Fruit fly (Drosophila melanogaster) whole organism, prepupa: Measurements from ENCODE around the gene CG1440.
A peak's percentile ranks its signal among the peaks of the same experiment; 100 is the strongest.

Experiments
- Blimp-1 ChIP-seq: fragments of 200-800 bp; sonication (Bioruptor generic); optimal IDR thresholded peaks from 3 replicates; lab custom pipeline; 2017; ENCODE audit warnings: missing biosample characterization, missing genetic modification characterization, mild to moderate bottlenecking, moderate library complexity, missing genetic modification reagents
- CG10669 ChIP-seq: fragments of 200-800 bp; sonication (Bioruptor generic); optimal IDR thresholded peaks from 3 replicates; lab custom pipeline; 2018; ENCODE audit warnings: missing biosample characterization, mild to moderate bottlenecking, missing genetic modification characterization, moderate library complexity
- CG11294 ChIP-seq: fragments of 200-800 bp; sonication (Bioruptor generic); IDR thresholded peaks from 2 replicates; pipeline ENCODE4 v1.3.6; 2022; ENCODE audit warnings: missing biosample characterization, missing genetic modification characterization
- CG11902 ChIP-seq: fragments of 200-800 bp; sonication (Bioruptor generic); optimal IDR thresholded peaks from 3 replicates; lab custom pipeline; 2016; ENCODE audit warnings: missing biosample characterization, missing genetic modification characterization
- CG15336 ChIP-seq: fragments of 200-800 bp; sonication (Bioruptor generic); IDR thresholded peaks from 2 replicates; pipeline ENCODE4 v1.3.6; 2022; ENCODE audit warnings: missing biosample characterization, missing genetic modification characterization
- CG1621 ChIP-seq: fragments of 200-800 bp; sonication (Bioruptor generic); optimal IDR thresholded peaks from 3 replicates; lab custom pipeline; 2018; ENCODE audit warnings: missing biosample characterization, mild to moderate bottlenecking, missing genetic modification characterization
- CG16779 ChIP-seq: fragments of 200-800 bp; sonication (Bioruptor generic); optimal IDR thresholded peaks from 3 replicates; lab custom pipeline; 2017; ENCODE audit warnings: missing biosample characterization, mild to moderate bottlenecking, missing genetic modification characterization
- CG3032 ChIP-seq: fragments of 200-800 bp; optimal IDR thresholded peaks from 2 replicates; lab custom pipeline; 2019; ENCODE audit warnings: missing biosample characterization, mild to moderate bottlenecking, missing genetic modification characterization, moderate library complexity
- CG31627 ChIP-seq: fragments of 200-800 bp; sonication (Bioruptor generic); optimal IDR thresholded peaks from 3 replicates; lab custom pipeline; 2016; ENCODE audit warnings: missing biosample characterization, missing genetic modification characterization
- CG32006 ChIP-seq: fragments of 200-800 bp; sonication (Bioruptor generic); optimal IDR thresholded peaks from 3 replicates; lab custom pipeline; 2017; ENCODE audit warnings: missing biosample characterization, mild to moderate bottlenecking, missing genetic modification characterization
- CG3919 ChIP-seq: fragments of 200-800 bp; sonication (Bioruptor generic); optimal IDR thresholded peaks from 3 replicates; lab custom pipeline; 2016; ENCODE audit warnings: missing biosample characterization, missing genetic modification characterization
- CG4318 ChIP-seq: fragments of 200-800 bp; sonication (Bioruptor generic); optimal IDR thresholded peaks from 3 replicates; lab custom pipeline; 2017; ENCODE audit warnings: missing biosample characterization, mild to moderate bottlenecking, missing genetic modification characterization
- CG6163 ChIP-seq: fragments of 200-800 bp; sonication (Bioruptor generic); IDR thresholded peaks from 3 replicates; pipeline ENCODE4 v1.3.6; 2022; ENCODE audit warnings: missing biosample characterization, missing genetic modification characterization
- CG6276 ChIP-seq: fragments of 200-800 bp; sonication (Bioruptor generic); optimal IDR thresholded peaks from 2 replicates; lab custom pipeline; 2017; ENCODE audit warnings: missing biosample characterization, mild to moderate bottlenecking, missing genetic modification characterization
- CG6792 ChIP-seq: fragments of 200-800 bp; sonication (Bioruptor generic); optimal IDR thresholded peaks from 3 replicates; lab custom pipeline; 2016; ENCODE audit warnings: missing biosample characterization, missing genetic modification characterization
- CG6808 ChIP-seq: fragments of 200-800 bp; sonication (Bioruptor generic); optimal IDR thresholded peaks from 3 replicates; lab custom pipeline; 2017; ENCODE audit warnings: missing biosample characterization, missing genetic modification characterization, mild to moderate bottlenecking, moderate library complexity, missing genetic modification reagents
- CG6854 ChIP-seq: fragments of 200-800 bp; sonication (Bioruptor generic); optimal IDR thresholded peaks from 2 replicates; lab custom pipeline; 2017; ENCODE audit warnings: missing biosample characterization, mild to moderate bottlenecking, missing genetic modification characterization
- CG8119 ChIP-seq: fragments of 200-800 bp; sonication (Bioruptor generic); IDR thresholded peaks from 3 replicates; pipeline ENCODE4 v1.3.6; 2022; ENCODE audit warnings: missing biosample characterization, missing genetic modification characterization
- CG8319 ChIP-seq: fragments of 200-800 bp; sonication (Bioruptor generic); optimal IDR thresholded peaks from 3 replicates; lab custom pipeline; 2016; ENCODE audit warnings: missing biosample characterization, missing genetic modification characterization
- CG8632 ChIP-seq: fragments of 200-800 bp; sonication (Bioruptor generic); optimal IDR thresholded peaks from 3 replicates; lab custom pipeline; 2016; ENCODE audit warnings: missing biosample characterization, missing genetic modification characterization
- Eip75B ChIP-seq: fragments of 200-800 bp; sonication (Bioruptor generic); optimal IDR thresholded peaks from 3 replicates; lab custom pipeline; 2016; ENCODE audit warnings: missing biosample characterization, missing genetic modification characterization
- Eip78C ChIP-seq: fragments of 200-800 bp; sonication (Bioruptor generic); peaks from one replicate; lab custom pipeline; 2016; ENCODE audit warnings: missing biosample characterization, missing genetic modification characterization
- Ets21C ChIP-seq: fragments of 200-800 bp; sonication (Bioruptor generic); optimal IDR thresholded peaks from 3 replicates; lab custom pipeline; 2016; ENCODE audit warnings: missing biosample characterization, missing genetic modification characterization
- Ets96B ChIP-seq: fragments of 200-800 bp; optimal IDR thresholded peaks from 2 replicates; lab custom pipeline; 2019; ENCODE audit warnings: missing biosample characterization, mild to moderate bottlenecking, missing genetic modification characterization, moderate library complexity
- Gug ChIP-seq: fragments of 200-800 bp; sonication (Bioruptor generic); IDR thresholded peaks from 2 replicates; pipeline ENCODE4 v1.3.6; 2022; ENCODE audit warnings: missing biosample characterization, missing genetic modification characterization
- Hr38 ChIP-seq: sonication (Bioruptor generic); optimal IDR thresholded peaks from 2 replicates; lab custom pipeline; 2016; ENCODE audit warnings: missing biosample characterization, missing genetic modification characterization
- Hr39 ChIP-seq: fragments of 200-800 bp; sonication (Bioruptor generic); optimal IDR thresholded peaks from 2 replicates; lab custom pipeline; 2016; ENCODE audit warnings: missing biosample characterization, missing genetic modification characterization
- Hr4 ChIP-seq: fragments of 200-800 bp; sonication (Bioruptor generic); optimal IDR thresholded peaks from 3 replicates; lab custom pipeline; 2016; ENCODE audit warnings: missing biosample characterization, missing genetic modification characterization
- Lpt ChIP-seq: fragments of 200-800 bp; sonication (Bioruptor generic); optimal IDR thresholded peaks from 3 replicates; lab custom pipeline; 2016; ENCODE audit warnings: missing biosample characterization, missing genetic modification characterization
- Met ChIP-seq: fragments of 200-800 bp; sonication (Bioruptor generic); optimal IDR thresholded peaks from 3 replicates; lab custom pipeline; 2016; ENCODE audit warnings: missing biosample characterization, missing genetic modification characterization
- OdsH ChIP-seq: fragments of 200-800 bp; sonication (Bioruptor generic); optimal IDR thresholded peaks from 3 replicates; lab custom pipeline; 2016; ENCODE audit warnings: missing biosample characterization, missing genetic modification characterization
- Sox14 ChIP-seq: fragments of 200-800 bp; sonication (Bioruptor generic); optimal IDR thresholded peaks from 3 replicates; lab custom pipeline; 2016; ENCODE audit warnings: missing biosample characterization, missing genetic modification characterization
- Sox15 ChIP-seq: fragments of 200-800 bp; sonication (Bioruptor generic); optimal IDR thresholded peaks from 3 replicates; lab custom pipeline; 2016; ENCODE audit warnings: missing biosample characterization, missing genetic modification characterization
- achi ChIP-seq: fragments of 200-800 bp; sonication (Bioruptor generic); optimal IDR thresholded peaks from 3 replicates; lab custom pipeline; 2016; ENCODE audit warnings: missing biosample characterization, missing genetic modification characterization
- acj6 ChIP-seq: fragments of 200-800 bp; sonication (Bioruptor generic); optimal IDR thresholded peaks from 3 replicates; lab custom pipeline; 2016; ENCODE audit warnings: missing biosample characterization, missing genetic modification characterization
- dac ChIP-seq: fragments of 200-800 bp; sonication (Bioruptor generic); optimal IDR thresholded peaks from 2 replicates; lab custom pipeline; 2017; ENCODE audit warnings: missing biosample characterization, mild to moderate bottlenecking, missing genetic modification characterization
- eg ChIP-seq: fragments of 200-800 bp; sonication (Bioruptor generic); IDR thresholded peaks from 3 replicates; pipeline ENCODE4 v1.3.6; 2022; ENCODE audit warnings: missing biosample characterization, missing genetic modification characterization
- esn ChIP-seq: fragments of 200-800 bp; sonication (Bioruptor generic); optimal IDR thresholded peaks from 2 replicates; lab custom pipeline; 2016; ENCODE audit warnings: missing biosample characterization, mild to moderate bottlenecking, missing genetic modification characterization, moderate library complexity
- fd59A ChIP-seq: fragments of 200-800 bp; sonication (Bioruptor generic); optimal IDR thresholded peaks from 2 replicates; lab custom pipeline; 2017; ENCODE audit warnings: missing biosample characterization, mild to moderate bottlenecking, missing genetic modification characterization, missing genetic modification reagents
- fd85E ChIP-seq: fragments of 200-800 bp; sonication (Bioruptor generic); optimal IDR thresholded peaks from 3 replicates; lab custom pipeline; 2016; ENCODE audit warnings: missing biosample characterization, missing genetic modification characterization
- fkh ChIP-seq: fragments of 200-800 bp; sonication (Bioruptor generic); optimal IDR thresholded peaks from 3 replicates; lab custom pipeline; 2017; ENCODE audit warnings: missing biosample characterization, mild to moderate bottlenecking, missing genetic modification characterization, moderate library complexity
- lz ChIP-seq: fragments of 200-800 bp; sonication (Bioruptor generic); optimal IDR thresholded peaks from 3 replicates; lab custom pipeline; 2016; ENCODE audit warnings: missing biosample characterization, missing genetic modification characterization
- net ChIP-seq: fragments of 200-800 bp; sonication (Bioruptor generic); optimal IDR thresholded peaks from 3 replicates; lab custom pipeline; 2016; ENCODE audit warnings: missing biosample characterization, missing genetic modification characterization
- pdm3 ChIP-seq: fragments of 200-800 bp; sonication (Bioruptor generic); optimal IDR thresholded peaks from 3 replicates; lab custom pipeline; 2016; ENCODE audit warnings: missing biosample characterization, missing genetic modification characterization
- spab ChIP-seq: fragments of 200-800 bp; sonication (Bioruptor generic); optimal IDR thresholded peaks from 2 replicates; lab custom pipeline; 2017; ENCODE audit warnings: missing biosample characterization, mild to moderate bottlenecking, missing genetic modification characterization, missing genetic modification reagents
- svp ChIP-seq: fragments of 200-800 bp; sonication (Bioruptor generic); peaks from one replicate; lab custom pipeline; 2016; ENCODE audit warnings: missing biosample characterization, missing genetic modification characterization
- topi ChIP-seq: fragments of 200-800 bp; sonication (Bioruptor generic); optimal IDR thresholded peaks from 3 replicates; lab custom pipeline; 2016; ENCODE audit warnings: missing biosample characterization, missing genetic modification characterization

The CG1440 gene

DNA sequence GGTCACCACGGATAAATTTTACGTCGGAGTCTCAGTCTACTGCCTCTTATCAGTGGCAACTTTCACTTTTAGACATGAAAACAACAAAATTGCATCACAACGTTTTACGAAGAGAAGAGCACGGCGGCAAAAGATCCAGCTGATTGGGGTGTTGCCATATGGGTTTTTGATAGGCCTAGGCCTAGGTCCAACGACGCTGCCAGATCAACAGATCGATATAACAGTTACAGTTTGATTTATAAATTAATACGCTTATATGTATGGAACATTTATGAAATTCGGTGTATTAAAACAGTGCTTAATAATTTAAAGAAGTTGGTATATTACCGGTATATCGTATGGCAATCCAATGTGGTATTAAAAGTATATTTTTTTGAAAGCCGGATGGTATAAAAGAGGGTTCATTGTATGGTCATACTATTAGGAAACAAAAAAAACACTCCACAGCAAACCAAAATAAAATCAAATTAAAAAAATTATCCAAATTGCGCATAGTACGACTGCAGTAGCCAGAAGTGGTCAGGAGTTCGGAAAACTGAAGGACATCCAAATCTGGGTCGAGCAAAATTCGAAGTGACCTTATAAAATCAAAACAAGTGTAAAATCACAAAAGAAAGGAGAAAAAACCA, at the start of gene CG1440 (continued):
- TF ChIP-seq CG6808 (GFP tag; lab: Kevin White, UChicago), result peak; percentile 28
- no peak for TF ChIP-seq net (GFP tag; lab: Kevin White, UChicago)
- no peak for TF ChIP-seq fd59A (GFP tag; lab: Kevin White, UChicago)
- no peak for TF ChIP-seq Sox15 (GFP tag; lab: Kevin White, UChicago)
- TF ChIP-seq Hr4 (GFP tag; lab: Kevin White, UChicago), result no peak
- no peak for TF ChIP-seq CG6792
- TF ChIP-seq fd85E (GFP tag; lab: Kevin White, UChicago), result no peak
- TF ChIP-seq fkh (GFP tag; lab: Kevin White, UChicago), result no peak

DNA sequence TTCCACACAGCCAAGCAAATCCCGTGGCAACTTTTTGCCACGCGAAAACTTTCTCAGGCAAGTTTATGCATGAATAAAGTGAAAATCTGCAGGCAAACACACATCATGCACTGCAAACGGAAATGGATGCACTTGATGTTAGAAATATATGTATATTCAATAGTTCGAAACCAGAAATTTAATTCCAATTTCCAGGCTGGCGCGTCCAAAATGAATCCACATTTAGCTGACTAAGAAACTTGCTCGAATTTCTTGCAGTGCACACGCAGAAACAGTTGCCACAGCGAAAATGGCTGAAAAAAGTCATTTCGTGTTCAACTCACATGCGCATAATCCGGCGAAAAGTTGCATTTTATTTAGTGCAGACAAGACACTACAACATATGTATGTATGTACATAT, 40.2 kb upstream of the CG1440 start:
- TF ChIP-seq net (GFP tag; lab: Kevin White, UChicago) (no peak), CG10669 (GFP tag; lab: Kevin White, UChicago) (peak; percentile 6), Ets21C (GFP tag; lab: Kevin White, UChicago) (no peak), CG6792 (no peak), OdsH (GFP tag; lab: Kevin White, UChicago) (peak; percentile 32), CG6854 (GFP tag; lab: Kevin White, UChicago) (no peak), dac (peak; percentile 22), Eip75B (GFP tag; lab: Kevin White, UChicago) (no peak), CG6276 (peak; percentile 48), Eip78C (peak; percentile 77), esn (GFP tag; lab: Kevin White, UChicago) (no peak), fd59A (GFP tag; lab: Kevin White, UChicago) (no peak), CG32006 (GFP tag; lab: Kevin White, UChicago) (peak; percentile 65), acj6 (GFP tag; lab: Kevin White, UChicago) (peak; percentile 19), CG11902 (GFP tag; lab: Kevin White, UChicago) (no peak), Hr38 (GFP tag; lab: Kevin White, UChicago) (no peak), Sox14 (GFP tag; lab: Kevin White, UChicago) (no peak), CG8119 (GFP tag; lab: Robert Waterston, UW) (peak; percentile 75), eg (GFP tag; lab: Robert Waterston, UW) (peak; percentile 77), fd85E (GFP tag; lab: Kevin White, UChicago) (no peak), pdm3 (peak; percentile 39), Lpt (GFP tag; lab: Kevin White, UChicago) (peak; percentile 24), CG6808 (GFP tag; lab: Kevin White, UChicago) (no peak), spab (GFP tag; lab: Kevin White, UChicago) (no peak), svp (peak; percentile 19), fkh (GFP tag; lab: Kevin White, UChicago) (no peak), Hr39 (peak; percentile 9), Blimp-1 (GFP tag; lab: Kevin White, UChicago) (no peak), Met (GFP tag; lab: Kevin White, UChicago) (peak; percentile 7), CG15336 (GFP tag; lab: Robert Waterston, UW) (peak; percentile 78), CG6163 (GFP tag; lab: Robert Waterston, UW) (peak; percentile 81), CG3032 (tag; lab: Kevin White, UChicago) (no peak), lz (GFP tag; lab: Kevin White, UChicago) (no peak), Hr4 (GFP tag; lab: Kevin White, UChicago) (peak; percentile 79), CG11294 (GFP tag; lab: Robert Waterston, UW) (peak; percentile 52; the same call in 1 of the 2 replicates), CG4318 (peak; percentile 40), achi (GFP tag; lab: Kevin White, UChicago) (peak; percentile 42), CG8319 (no peak), CG3919 (GFP tag; lab: Kevin White, UChicago) (peak; percentile 21), topi (GFP tag; lab: Kevin White, UChicago) (no peak), CG31627 (no peak), Ets96B (no peak), Gug (GFP tag; lab: Robert Waterston, UW) (peak; percentile 61), CG1621 (tag; lab: Kevin White, UChicago) (no peak), CG16779 (tag; lab: Kevin White, UChicago) (no peak), CG8632 (GFP tag; lab: Kevin White, UChicago) (no peak)
